Worm (Caenorhabditis elegans): ENCODE results near the gene F54B3.4.

Gene F54B3.4

DNA sequence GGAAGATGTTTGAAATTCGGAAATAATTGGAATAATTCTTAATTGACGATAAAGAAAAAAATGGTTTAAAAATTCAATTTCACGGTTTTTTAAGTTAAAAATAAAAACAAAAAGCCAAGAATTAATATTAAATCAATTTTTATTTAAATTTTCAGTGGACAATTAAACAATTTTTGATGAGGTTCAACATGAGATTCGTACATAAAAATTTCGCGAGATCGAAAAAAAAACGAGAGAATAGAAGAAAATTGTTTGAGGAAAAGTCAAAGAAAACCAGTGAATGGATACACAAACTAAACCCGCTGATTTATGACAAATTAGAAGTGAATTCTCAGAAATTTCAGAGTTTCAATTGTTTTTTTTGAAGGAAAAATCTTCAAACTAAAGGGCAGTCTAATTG is 941 bp downstream of the F54B3.4 start, which contains the start of gene F54B3.2:
Gene F54B3.2, minus strand, starts transcription at position 101 of the 400 bp plus-strand sequence.
- TF ChIP-seq lsy-2 (tag; optimal IDR thresholded peaks at IDR 0.05) (no peak), F10B5.3 (tag; optimal IDR thresholded peaks at IDR 0.05) (no peak), pha-4 (GFP tag; IDR thresholded peaks at IDR 0.05) (no peak), pha-4 (tag; optimal IDR thresholded peaks at IDR 0.05) (no peak), Y5F2A.4 (GFP tag; optimal IDR thresholded peaks at IDR 0.05) (no peak), spr-1 (tag; optimal IDR thresholded peaks at IDR 0.05) (no peak), hlh-30 (tag; optimal IDR thresholded peaks at IDR 0.05; ENCODE audit: insufficient read depth) (no peak)

ce11 chrII:10261261-10261660 is 9.7 kb downstream of the F54B3.4 start:
- TF ChIP-seq nhr-48 (tag; optimal IDR thresholded peaks at IDR 0.05) (no peak), ceh-28 (tag; optimal IDR thresholded peaks at IDR 0.05) (no peak), unc-62 (GFP tag; optimal IDR thresholded peaks at IDR 0.05 in 1 of 2) (peak in 1 of 2 experiments; percentile 95), unc-62 (tag; optimal IDR thresholded peaks at IDR 0.05) (no peak)

- TF ChIP-seq F10B5.3 (tag; optimal IDR thresholded peaks at IDR 0.05): no peak
- no peak for TF ChIP-seq unc-39 (tag; optimal IDR thresholded peaks at IDR 0.05)
- no peak for TF ChIP-seq unc-130 (GFP tag; optimal IDR thresholded peaks at IDR 0.05)
- no peak for TF ChIP-seq fkh-10 (GFP tag; optimal IDR thresholded peaks at IDR 0.05)
- TF ChIP-seq daf-16 (GFP tag; optimal IDR thresholded peaks at IDR 0.05): no peak
- no peak for TF ChIP-seq daf-16 (tag; optimal IDR thresholded peaks at IDR 0.05)
- TF ChIP-seq aha-1 (tag): peak; percentile 92
- TF ChIP-seq ZK337.2 (GFP tag; IDR thresholded peaks at IDR 0.05): no peak
Observed at ce11 chrII:10252048-10252447, 18.9 kb downstream of the F54B3.4 start.

DNA sequence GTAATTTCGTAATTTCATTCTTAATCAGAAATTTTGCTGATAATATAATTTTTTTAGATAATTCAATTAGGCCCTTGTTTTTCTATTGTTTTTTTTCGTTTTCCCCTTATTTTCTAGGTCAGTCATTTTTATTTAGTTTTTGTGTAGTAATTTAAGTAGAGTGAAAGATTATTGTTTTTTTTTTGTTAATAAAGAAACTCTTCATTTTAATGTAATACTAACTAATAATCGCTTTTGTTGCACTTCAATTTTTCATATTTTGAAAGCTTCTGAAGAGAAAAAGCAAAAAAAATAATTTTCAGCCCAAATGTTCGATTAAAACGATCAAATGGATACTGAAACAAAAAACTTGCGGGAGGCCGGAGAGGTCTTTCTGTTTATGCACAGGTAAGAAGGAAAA is 20.0 kb downstream of the F54B3.4 start, which contains the start of gene F54B3.1:
Gene F54B3.1, plus strand, starts transcription at position 301 of the 400 bp plus-strand sequence.
- TF ChIP-seq ceh-62 (tag; optimal IDR thresholded peaks at IDR 0.05): no peak
- TF ChIP-seq mes-2 (tag; optimal IDR thresholded peaks at IDR 0.05; ENCODE audit: poor library complexity, severe bottlenecking): no peak
- no peak for TF ChIP-seq lin-39 (tag; optimal IDR thresholded peaks at IDR 0.05)
- no peak for TF ChIP-seq ZK546.5 (tag; optimal IDR thresholded peaks at IDR 0.05)
- no peak for TF ChIP-seq fos-1 (tag; optimal IDR thresholded peaks at IDR 0.05)
- no peak for TF ChIP-seq ceh-44 (GFP tag; IDR thresholded peaks at IDR 0.05)
- no peak for TF ChIP-seq lin-15B (tag; optimal IDR thresholded peaks at IDR 0.05)
- no peak for TF ChIP-seq ceh-28 (tag; optimal IDR thresholded peaks at IDR 0.05)
- no peak for TF ChIP-seq arid-1 (GFP tag; conservative IDR thresholded peaks at IDR 0.05)

DNA sequence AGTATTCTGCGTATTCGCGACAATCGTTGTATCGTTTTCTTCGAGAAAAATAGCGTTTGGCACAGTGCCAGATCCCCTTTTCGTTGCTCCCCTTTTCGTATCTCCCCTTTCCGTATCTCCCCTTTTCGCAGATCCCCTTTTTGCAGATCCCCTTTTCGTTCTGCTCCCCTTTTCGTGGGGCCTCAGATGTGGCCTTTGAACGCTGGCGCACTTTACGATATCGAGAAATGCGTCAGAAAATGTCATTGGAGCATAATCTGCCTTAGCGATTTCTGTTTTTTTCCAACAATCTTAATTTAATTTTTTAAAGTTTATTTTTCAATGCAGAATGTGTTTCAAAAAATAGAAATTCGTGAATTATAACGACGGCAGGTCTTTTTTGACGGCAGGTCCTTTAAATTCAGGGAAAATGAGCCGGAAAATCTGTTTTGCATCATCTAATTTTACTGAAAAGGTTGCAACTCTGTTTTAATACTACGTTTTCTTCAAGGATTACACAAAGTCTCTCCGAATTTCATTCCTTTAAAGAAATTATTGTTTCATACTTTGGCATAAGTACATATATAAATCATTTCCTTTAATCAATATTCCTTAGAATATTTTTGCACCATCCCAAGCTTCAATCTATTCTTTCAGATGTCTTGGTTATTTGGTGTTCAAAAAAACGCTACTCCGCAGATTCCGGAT is 22.5 kb downstream of the F54B3.4 start, which contains the start of gene atad-3:
Gene atad-3, plus strand, starts transcription at position 637 of the 687 bp plus-strand sequence.
- TF ChIP-seq unc-130 (GFP tag; optimal IDR thresholded peaks at IDR 0.05) (peak; percentile 77), hif-1 (tag; optimal IDR thresholded peaks at IDR 0.05) (peak in 1 of 2 experiments; percentile 92), jun-1 (tag; optimal IDR thresholded peaks at IDR 0.05) (peak; percentile 46), F26F4.8 (GFP tag; conservative IDR thresholded peaks at IDR 0.05) (no peak), ceh-62 (tag; optimal IDR thresholded peaks at IDR 0.05) (no peak), ceh-20 (GFP tag; IDR thresholded peaks at IDR 0.05) (peak; percentile 97), nhr-10 (tag; optimal IDR thresholded peaks at IDR 0.05) (peak; percentile 25), egl-43 (GFP tag; IDR thresholded peaks at IDR 0.05) (peak; percentile 95), daf-16 (GFP tag; optimal IDR thresholded peaks at IDR 0.05) (peak in 1 of 2 experiments; percentile 37), daf-16 (tag; optimal IDR thresholded peaks at IDR 0.05) (peak; percentile 24), lin-13 (GFP tag; optimal IDR thresholded peaks at IDR 0.05) (peak; percentile 71), nhr-6 (tag; optimal IDR thresholded peaks at IDR 0.05) (peak; percentile 12), tra-1 (GFP tag; IDR thresholded peaks at IDR 0.05) (peak; percentile 97), lsy-2 (tag; optimal IDR thresholded peaks at IDR 0.05) (peak; percentile 79 to 91), hlh-30 (tag; optimal IDR thresholded peaks at IDR 0.05; ENCODE audit: insufficient read depth) (peak; percentile 60), ces-1 (GFP tag; optimal IDR thresholded peaks at IDR 0.05) (no peak), F44E2.7 (GFP tag; IDR thresholded peaks at IDR 0.05) (0 out of 2 replicates have a peak, but pooled peaks have one; percentile 39), mxl-3 (GFP tag; optimal IDR thresholded peaks at IDR 0.05) (peak; percentile 81), set-16 (GFP tag; IDR thresholded peaks at IDR 0.05) (peak; percentile 58), D1046.2 (GFP tag; IDR thresholded peaks at IDR 0.05) (peak; percentile 97), F10B5.3 (tag; optimal IDR thresholded peaks at IDR 0.05) (no peak), lin-15B (tag; optimal IDR thresholded peaks at IDR 0.05) (peak; percentile 33), mdl-1 (tag; optimal IDR thresholded peaks at IDR 0.05) (peak in 1 of 2 experiments; percentile 48), snpc-4 (tag; optimal IDR thresholded peaks at IDR 0.05) (no peak)
